Worm (Caenorhabditis elegans): ENCODE data around the gene C16C8.10.

DNA sequence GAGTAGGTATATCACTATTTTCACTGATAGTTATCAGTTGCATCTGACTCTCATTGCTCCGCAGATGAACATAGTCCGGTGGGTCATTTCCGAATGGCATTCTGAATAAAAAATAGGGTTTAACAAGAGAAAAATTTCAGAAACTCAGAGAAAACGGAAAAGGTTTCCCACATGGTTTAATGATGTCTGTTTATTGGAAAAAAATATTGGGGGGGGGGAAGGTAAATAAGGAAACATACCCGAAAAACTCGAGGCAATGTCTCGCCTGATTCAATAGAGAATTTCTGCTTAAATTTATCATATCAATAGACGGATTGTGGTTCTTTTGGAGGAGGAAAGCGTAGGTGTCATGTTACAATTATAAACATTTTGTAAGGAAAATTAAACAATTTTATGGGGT is 39.0 kb downstream of the C16C8.10 start, which contains the start of gene nep-11:
- no peak for TF ChIP-seq ztf-29 (GFP tag; IDR thresholded peaks at IDR 0.05)
- TF ChIP-seq T22C8.4 (GFP tag; IDR thresholded peaks at IDR 0.05) = no peak
- no peak for TF ChIP-seq ztf-23 (GFP tag; IDR thresholded peaks at IDR 0.05)
- TF ChIP-seq flt-1 (GFP tag; IDR thresholded peaks at IDR 0.05) = no peak
- no peak for TF ChIP-seq cog-1 (tag; optimal IDR thresholded peaks at IDR 0.05)
- TF ChIP-seq tab-1 (GFP tag; IDR thresholded peaks at IDR 0.05) = no peak
- no peak for TF ChIP-seq klf-2 (GFP tag; conservative IDR thresholded peaks at IDR 0.05)
